Fruit fly (Drosophila melanogaster): ENCODE results near the gene Golgin104.

DNA sequence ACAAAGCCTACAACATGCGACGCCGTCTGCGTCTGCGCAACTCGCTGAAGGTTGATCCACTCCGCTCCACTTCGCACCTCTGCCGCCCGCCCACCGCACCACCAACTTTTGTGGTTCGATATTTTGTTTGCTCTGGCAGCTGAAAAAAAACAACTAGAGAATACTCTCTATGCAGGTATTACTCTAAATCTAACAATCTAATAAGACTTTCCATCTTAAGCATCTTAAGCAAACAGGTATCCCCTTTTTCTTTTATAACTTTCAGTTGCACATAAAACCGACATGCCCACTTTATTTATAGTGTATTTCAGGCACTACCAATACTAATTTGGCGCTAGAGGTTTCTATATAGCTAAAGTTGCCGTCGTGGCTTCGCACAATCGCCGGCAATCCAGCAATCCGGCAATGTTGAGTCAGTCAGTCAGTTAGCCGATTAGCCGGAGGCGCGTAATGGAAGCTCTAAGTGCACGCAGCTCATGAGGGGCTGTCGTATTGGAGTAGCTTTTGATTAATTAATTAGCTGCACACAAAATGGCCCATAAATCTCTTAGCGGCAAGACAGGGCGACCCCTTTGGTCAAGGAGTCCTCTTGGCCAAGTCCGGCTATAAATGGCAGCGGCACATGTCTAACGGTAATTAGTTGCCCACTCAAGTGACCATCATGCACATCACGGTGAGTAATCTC lies 23.4 kb downstream of the Golgin104 start, which contains the start of gene CG13058:
- TF ChIP-seq h (optimal IDR thresholded peaks at IDR 0.05) (no peak), Myc (optimal IDR thresholded peaks at IDR 0.05) (no peak), ttk (optimal IDR thresholded peaks at IDR 0.05) (no peak), psq (optimal IDR thresholded peaks at IDR 0.05) (no peak), Sin3A (optimal IDR thresholded peaks at IDR 0.05) (no peak)

All from Kc167 (cell line).